Worm (Caenorhabditis elegans) whole organism, L4 larva: ENCODE data around the gene M163.1.
A peak's percentile ranks its signal among the peaks of the same experiment; 100 is the strongest.

Experiments used
- D1046.2 ChIP-seq: fragments of 200-800 bp; sonication (Bioruptor generic); IDR thresholded peaks from 2 replicates; pipeline ENCODE4 v1.3.6; 2022; ENCODE audit warnings: missing genetic modification characterization, missing compliant biosample characterization
- F10B5.3 ChIP-seq: sonication (generic microtip); optimal IDR thresholded peaks from 2 replicates; lab custom pipeline; 2016; ENCODE audit warnings: mild to moderate bottlenecking, missing genetic modification characterization, missing compliant biosample characterization
- F26F4.8 ChIP-seq: fragments of 200-800 bp; sonication (Bioruptor generic); conservative IDR thresholded peaks from 2 replicates; pipeline ENCODE4 v1.3.6; 2022; ENCODE audit warnings: missing genetic modification characterization, missing compliant biosample characterization
- F49E8.2 ChIP-seq: sonication (generic microtip); optimal IDR thresholded peaks from 2 replicates; lab custom pipeline; 2016; ENCODE audit warnings: missing compliant biosample characterization, mild to moderate bottlenecking, missing genetic modification characterization, borderline replicate concordance
- T20F7.1 ChIP-seq: fragments of 200-800 bp; sonication (Bioruptor generic); optimal IDR thresholded peaks from 2 replicates; lab custom pipeline; 2018; ENCODE audit warnings: mild to moderate bottlenecking, missing genetic modification characterization, missing compliant biosample characterization
- T26A8.4 ChIP-seq: fragments of 200-800 bp; sonication (Bioruptor generic); IDR thresholded peaks from 2 replicates; pipeline ENCODE4 v1.3.6; 2022; ENCODE audit warnings: missing genetic modification characterization, missing compliant biosample characterization
- Y105C5A.15 ChIP-seq: fragments of 200-800 bp; sonication (Bioruptor generic); IDR thresholded peaks from 2 replicates; pipeline ENCODE4 v1.3.6; 2022; ENCODE audit warnings: missing genetic modification characterization, missing compliant biosample characterization
- Y75B8A.6 ChIP-seq: fragments of 200-800 bp; sonication (Bioruptor generic); IDR thresholded peaks from 2 replicates; pipeline ENCODE4 v1.3.6; 2022; ENCODE audit warnings: missing genetic modification reagents, missing genetic modification characterization, missing compliant biosample characterization
- ZK337.2 ChIP-seq: fragments of 200-800 bp; sonication (Bioruptor generic); IDR thresholded peaks from 2 replicates; pipeline ENCODE4 v1.3.6; 2022; ENCODE audit warnings: missing genetic modification reagents, missing genetic modification characterization, missing compliant biosample characterization
- ZK546.5 ChIP-seq, 2 experiments: sonication (generic microtip); optimal IDR thresholded peaks; 2 replicates each; lab custom pipeline; 2017; ENCODE audit warnings: missing biosample characterization in 2 of 2, missing genetic modification characterization in 2 of 2
- aly-2 ChIP-seq: sonication (generic microtip); optimal IDR thresholded peaks from 2 replicates; lab custom pipeline; 2018; ENCODE audit warnings: missing biosample characterization, missing genetic modification characterization
- ama-1 ChIP-seq: fragments of 150-350 bp; optimal IDR thresholded peaks from 2 replicates; lab custom pipeline; 2014; ENCODE audit warnings: inconsistent platforms, mixed read lengths
- arid-1 ChIP-seq: fragments of 200-800 bp; sonication (Bioruptor generic); conservative IDR thresholded peaks from 2 replicates; pipeline ENCODE4 v1.3.6; 2022; ENCODE audit warnings: missing genetic modification reagents, missing genetic modification characterization, missing compliant biosample characterization
- ceh-28 ChIP-seq: fragments of 150-350 bp; optimal IDR thresholded peaks from 2 replicates; lab custom pipeline; 2014; ENCODE audit warnings: missing biosample characterization, missing genetic modification reagents, missing genetic modification characterization
- ceh-82 ChIP-seq: sonication (generic microtip); optimal IDR thresholded peaks from 2 replicates; lab custom pipeline; 2017; ENCODE audit warnings: missing biosample characterization, missing genetic modification characterization
- cey-2 ChIP-seq: sonication (generic microtip); optimal IDR thresholded peaks from 3 replicates; lab custom pipeline; 2017; ENCODE audit warnings: missing genetic modification characterization, mild to moderate bottlenecking, missing compliant biosample characterization, antibody characterized with exemption, borderline replicate concordance; ENCODE audit not compliant: insufficient read depth
- daf-8 ChIP-seq: fragments of 200-800 bp; sonication (Bioruptor generic); IDR thresholded peaks from 2 replicates; pipeline ENCODE4 v1.3.6; 2022; ENCODE audit warnings: missing genetic modification characterization, missing compliant biosample characterization
- dmd-6 ChIP-seq: fragments of 200-800 bp; sonication (Bioruptor generic); IDR thresholded peaks from 2 replicates; pipeline ENCODE4 v1.3.6; 2022; ENCODE audit warnings: missing genetic modification reagents, missing genetic modification characterization, missing compliant biosample characterization
- dmd-8 ChIP-seq: fragments of 200-800 bp; sonication (Bioruptor generic); IDR thresholded peaks from 2 replicates; pipeline ENCODE4 v1.3.6; 2022; ENCODE audit warnings: missing genetic modification characterization, missing compliant biosample characterization
- dmd-9 ChIP-seq: fragments of 200-800 bp; sonication (Bioruptor generic); IDR thresholded peaks from 2 replicates; pipeline ENCODE4 v1.3.6; 2022; ENCODE audit warnings: missing genetic modification reagents, missing genetic modification characterization, missing compliant biosample characterization
- duxl-1 ChIP-seq: sonication (generic microtip); optimal IDR thresholded peaks from 2 replicates; lab custom pipeline; 2016; ENCODE audit warnings: mild to moderate bottlenecking, missing genetic modification characterization, moderate library complexity, missing compliant biosample characterization; ENCODE audit not compliant: poor library complexity
- dve-1 ChIP-seq: sonication (generic microtip); optimal IDR thresholded peaks from 2 replicates; lab custom pipeline; 2017; ENCODE audit warnings: antibody characterized with exemption, mild to moderate bottlenecking, missing genetic modification characterization, missing compliant biosample characterization; ENCODE audit not compliant: insufficient read depth
- egl-27 ChIP-seq: sonication (generic microtip); optimal IDR thresholded peaks from 3 replicates; lab custom pipeline; 2017; ENCODE audit warnings: missing biosample characterization, missing genetic modification reagents, missing genetic modification characterization
- egl-43 ChIP-seq: fragments of 200-800 bp; sonication (Bioruptor generic); IDR thresholded peaks from 2 replicates; pipeline ENCODE4 v1.3.6; 2022; ENCODE audit warnings: missing genetic modification reagents, missing genetic modification characterization, missing compliant biosample characterization
- fos-1 ChIP-seq: fragments of 150-350 bp; optimal IDR thresholded peaks from 2 replicates; lab custom pipeline; 2014; ENCODE audit warnings: missing biosample characterization, missing genetic modification characterization
- hif-1 ChIP-seq, 2 experiments: sonication (generic microtip); optimal IDR thresholded peaks; 2 replicates each; lab custom pipeline; 2016 to 2017; ENCODE audit warnings: missing compliant biosample characterization in 2 of 2, missing genetic modification characterization in 2 of 2, missing genetic modification reagents in 2 of 2, missing genotype in 2 of 2, mild to moderate bottlenecking in 1 of 2
- hlh-30 ChIP-seq: sonication (generic microtip); optimal IDR thresholded peaks from 2 replicates; lab custom pipeline; 2017; ENCODE audit warnings: antibody characterized with exemption, mild to moderate bottlenecking, missing genetic modification characterization, missing compliant biosample characterization; ENCODE audit not compliant: insufficient read depth
- hmg-1.1 ChIP-seq: fragments of 200-800 bp; sonication (Bioruptor generic); IDR thresholded peaks from 2 replicates; pipeline ENCODE4 v1.3.6; 2022; ENCODE audit warnings: missing genetic modification reagents, missing genetic modification characterization, missing compliant biosample characterization
- lin-1 ChIP-seq: fragments of 200-800 bp; sonication (Bioruptor generic); IDR thresholded peaks from 2 replicates; pipeline ENCODE4 v1.3.6; 2022; ENCODE audit warnings: missing genetic modification reagents, missing genetic modification characterization, missing compliant biosample characterization
- lin-13 ChIP-seq: fragments of 150-350 bp; optimal IDR thresholded peaks from 2 replicates; lab custom pipeline; 2014; ENCODE audit warnings: missing biosample characterization, missing genetic modification reagents, missing genetic modification characterization
- lin-15B ChIP-seq: fragments of 150-350 bp; sonication (generic microtip); optimal IDR thresholded peaks from 3 replicates; lab custom pipeline; 2014; ENCODE audit warnings: missing biosample characterization, missing genetic modification characterization
- lin-39 ChIP-seq: fragments of 150-350 bp; optimal IDR thresholded peaks from 2 replicates; lab custom pipeline; 2014; ENCODE audit warnings: missing biosample characterization, missing genetic modification reagents, missing genetic modification characterization
- madf-5 ChIP-seq, 2 experiments: fragments of 200-800 bp; sonication (Bioruptor generic); IDR thresholded peaks; 2 replicates each; pipeline ENCODE4 v1.3.6; 2022; ENCODE audit warnings: missing compliant biosample characterization in 2 of 2, missing genetic modification characterization in 2 of 2
- madf-9 ChIP-seq: fragments of 200-800 bp; sonication (Bioruptor generic); conservative IDR thresholded peaks from 2 replicates; pipeline ENCODE4 v1.3.6; 2022; ENCODE audit warnings: missing genetic modification reagents, missing genetic modification characterization, missing compliant biosample characterization
- mdl-1 ChIP-seq, 2 experiments: fragments of 150-350 bp in 1 of 2; sonication (generic microtip) in 1 of 2; optimal IDR thresholded peaks; 2 replicates each; lab custom pipeline; 2014 to 2017; ENCODE audit warnings: missing biosample characterization in 2 of 2, missing genetic modification characterization in 2 of 2
- mxl-2 ChIP-seq: fragments of 200-800 bp; sonication (Bioruptor generic); conservative IDR thresholded peaks from 2 replicates; pipeline ENCODE4 v1.3.6; 2022; ENCODE audit warnings: missing genetic modification reagents, missing genetic modification characterization, missing compliant biosample characterization
- mxl-3 ChIP-seq: fragments of 200-800 bp; sonication (Bioruptor generic); optimal IDR thresholded peaks from 2 replicates; lab custom pipeline; 2018; ENCODE audit warnings: mild to moderate bottlenecking, missing genetic modification characterization, missing compliant biosample characterization
- nhr-10 ChIP-seq: fragments of 150-350 bp; optimal IDR thresholded peaks from 2 replicates; lab custom pipeline; 2014; ENCODE audit warnings: missing biosample characterization, missing genetic modification characterization
- nhr-102 ChIP-seq: sonication (generic microtip); optimal IDR thresholded peaks from 2 replicates; lab custom pipeline; 2016; ENCODE audit warnings: mild to moderate bottlenecking, missing genetic modification characterization, moderate library complexity, missing compliant biosample characterization
- nhr-28 ChIP-seq: fragments of 150-350 bp; optimal IDR thresholded peaks from 2 replicates; lab custom pipeline; 2014; ENCODE audit warnings: missing biosample characterization, missing genetic modification characterization
- nhr-41 ChIP-seq: fragments of 200-800 bp; sonication (Bioruptor generic); IDR thresholded peaks from 2 replicates; pipeline ENCODE4 v1.3.6; 2022; ENCODE audit warnings: missing genetic modification reagents, missing genetic modification characterization, missing compliant biosample characterization
- nhr-76 ChIP-seq: fragments of 150-350 bp; optimal IDR thresholded peaks from 2 replicates; lab custom pipeline; 2014; ENCODE audit warnings: missing biosample characterization, missing genetic modification characterization
- php-3 ChIP-seq: fragments of 200-800 bp; sonication (Bioruptor generic); IDR thresholded peaks from 2 replicates; pipeline ENCODE4 v1.3.6; 2022; ENCODE audit warnings: missing genetic modification reagents, missing genetic modification characterization, missing compliant biosample characterization
- pqm-1 ChIP-seq: sonication (generic microtip); optimal IDR thresholded peaks from 2 replicates; lab custom pipeline; 2017; ENCODE audit warnings: missing biosample characterization, missing genetic modification characterization
- snpc-1.2 ChIP-seq: fragments of 200-800 bp; sonication (Bioruptor generic); IDR thresholded peaks from 2 replicates; pipeline ENCODE4 v1.3.6; 2022; ENCODE audit warnings: missing genetic modification reagents, missing genetic modification characterization, missing compliant biosample characterization
- snpc-4 ChIP-seq: fragments of 150-350 bp; optimal IDR thresholded peaks from 2 replicates; lab custom pipeline; 2014; ENCODE audit warnings: missing biosample characterization, missing genetic modification characterization
- spr-3 ChIP-seq: fragments of 200-800 bp; sonication (Bioruptor generic); optimal IDR thresholded peaks from 2 replicates; lab custom pipeline; 2018; ENCODE audit warnings: mild to moderate bottlenecking, missing genetic modification characterization, missing compliant biosample characterization
- unc-130 ChIP-seq: sonication (generic microtip); optimal IDR thresholded peaks from 2 replicates; lab custom pipeline; 2016; ENCODE audit warnings: missing genetic modification reagents, missing genetic modification characterization, missing compliant biosample characterization
- zfp-2 ChIP-seq: sonication (generic microtip); optimal IDR thresholded peaks from 2 replicates; lab custom pipeline; 2016; ENCODE audit warnings: mild to moderate bottlenecking, missing genetic modification characterization, missing compliant biosample characterization
- zfp-3 ChIP-seq: fragments of 200-800 bp; sonication (Bioruptor generic); conservative IDR thresholded peaks from 2 replicates; pipeline ENCODE4 v1.3.6; 2022; ENCODE audit warnings: missing genetic modification reagents, missing genetic modification characterization, missing compliant biosample characterization
- zip-2 ChIP-seq: fragments of 150-350 bp; optimal IDR thresholded peaks from 2 replicates; lab custom pipeline; 2014; ENCODE audit warnings: missing biosample characterization, missing genetic modification characterization

The M163.1 gene

DNA sequence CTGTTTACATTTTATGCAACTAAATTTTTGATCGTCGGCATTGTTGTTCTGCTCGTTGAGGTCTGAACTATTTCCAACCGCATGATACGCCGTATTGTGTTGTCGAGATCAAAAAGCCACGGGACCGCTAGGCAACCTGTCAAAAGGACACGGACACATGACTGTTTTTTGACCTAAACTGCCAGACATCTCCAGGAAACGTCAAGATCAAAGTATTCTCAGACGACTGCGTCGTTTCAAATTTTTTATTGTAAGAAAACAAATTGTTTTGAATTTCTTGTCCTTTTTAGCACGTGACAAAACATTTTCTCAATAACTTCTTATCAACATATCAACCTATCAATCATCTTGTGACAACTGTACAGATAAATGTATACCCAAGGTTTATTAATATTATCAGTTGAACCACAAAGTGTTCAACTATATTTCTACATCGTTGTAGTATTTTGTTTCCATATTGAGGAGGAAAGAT, 1.5 kb downstream of the M163.1 start:
- TF ChIP-seq zfp-2 (no peak), hmg-1.1 (GFP tag; lab: Robert Waterston, UW) (no peak), arid-1 (GFP tag; lab: Robert Waterston, UW) (no peak), zfp-3 (GFP tag; lab: Robert Waterston, UW) (peak; percentile 14; the same call in 1 of the 2 replicates), egl-43 (GFP tag; lab: Robert Waterston, UW) (no peak), daf-8 (GFP tag; lab: Robert Waterston, UW) (no peak), Y105C5A.15 (GFP tag; lab: Robert Waterston, UW) (no peak), lin-39 (tag; lab: Kevin White, UChicago) (no peak), lin-1 (GFP tag; lab: Robert Waterston, UW) (peak; percentile 82), egl-27 (tag; lab: Kevin White, UChicago) (no peak), F10B5.3 (tag; lab: Kevin White, UChicago) (no peak), php-3 (GFP tag; lab: Robert Waterston, UW) (peak; percentile 97), nhr-10 (no peak), snpc-1.2 (GFP tag; lab: Robert Waterston, UW) (no peak), zip-2 (tag; lab: Kevin White, UChicago) (no peak), fos-1 (tag; lab: Kevin White, UChicago) (no peak), nhr-76 (tag; lab: Kevin White, UChicago) (no peak), D1046.2 (no peak), F49E8.2 (tag; lab: Kevin White, UChicago) (no peak), ZK546.5 (tag; optimal IDR thresholded peaks at IDR 0.05; lab: Kevin White, UChicago) (no peak), hlh-30 (tag; lab: Kevin White, UChicago) (peak; percentile 92), pqm-1 (peak; percentile 76), T20F7.1 (peak; percentile 80), ama-1 (lab: Kevin White, UChicago) (no peak), madf-5 (GFP tag; IDR thresholded peaks at IDR 0.05; lab: Robert Waterston, UW) (no peak), dve-1 (tag; lab: Kevin White, UChicago) (peak; percentile 97), unc-130 (no peak), dmd-9 (no peak), lin-15B (tag; lab: Kevin White, UChicago) (no peak), mxl-2 (GFP tag; lab: Robert Waterston, UW) (no peak), mdl-1 (tag; optimal IDR thresholded peaks at IDR 0.05; lab: Kevin White, UChicago) (peak in 1 of 2 experiments; percentile 81), hif-1 (tag; optimal IDR thresholded peaks at IDR 0.05; lab: Kevin White, UChicago) (peak in 1 of 2 experiments; percentile 71), spr-3 (no peak), lin-13 (GFP tag; lab: Kevin White, UChicago) (no peak), aly-2 (tag; lab: Kevin White, UChicago) (no peak), snpc-4 (tag; lab: Kevin White, UChicago) (no peak), nhr-28 (tag; lab: Kevin White, UChicago) (peak; percentile 92), mxl-3 (GFP tag; lab: Kevin White, UChicago) (peak; percentile 43), ceh-28 (tag; lab: Kevin White, UChicago) (no peak), dmd-8 (GFP tag; lab: Robert Waterston, UW) (no peak), dmd-6 (GFP tag; lab: Robert Waterston, UW) (peak; percentile 94), ZK337.2 (no peak), madf-9 (no peak), cey-2 (tag; lab: Kevin White, UChicago) (peak; percentile 24), F26F4.8 (GFP tag; lab: Robert Waterston, UW) (no peak), nhr-102 (tag; lab: Kevin White, UChicago) (peak; percentile 94), Y75B8A.6 (no peak), duxl-1 (no peak), nhr-41 (GFP tag; lab: Robert Waterston, UW) (no peak), ceh-82 (tag; lab: Kevin White, UChicago) (no peak), T26A8.4 (no peak)
